Worm (Caenorhabditis elegans) whole organism, L2 larva: ENCODE data around the gene swsn-4.

ENCODE experiments used
- C34F6.9 ChIP-seq: fragments of 150-350 bp; optimal IDR thresholded peaks from 2 replicates; lab custom pipeline; 2014; ENCODE audit warnings: missing biosample characterization, missing genetic modification characterization
- F13H6.1 ChIP-seq: sonication (generic microtip); optimal IDR thresholded peaks from 2 replicates; lab custom pipeline; 2016; ENCODE audit warnings: missing genetic modification characterization, missing compliant biosample characterization
- R02D3.7 ChIP-seq: fragments of 150-350 bp; optimal IDR thresholded peaks from 2 replicates; lab custom pipeline; 2014; ENCODE audit warnings: missing biosample characterization, missing genetic modification characterization
- Y55F3AM.14 ChIP-seq: fragments of 200-800 bp; sonication (Bioruptor generic); optimal IDR thresholded peaks from 2 replicates; lab custom pipeline; 2018; ENCODE audit warnings: mild to moderate bottlenecking, missing genetic modification characterization, missing compliant biosample characterization
- ZK546.5 ChIP-seq: sonication (generic microtip); optimal IDR thresholded peaks from 2 replicates; lab custom pipeline; 2017; ENCODE audit warnings: missing biosample characterization, missing genetic modification characterization
- aly-2 ChIP-seq: fragments of 150-350 bp; optimal IDR thresholded peaks from 2 replicates; lab custom pipeline; 2014; ENCODE audit warnings: missing biosample characterization, missing genetic modification characterization
- ama-1 ChIP-seq: fragments of 150-350 bp; optimal IDR thresholded peaks from 2 replicates; lab custom pipeline; 2018; ENCODE audit warnings: inconsistent platforms
- blmp-1 ChIP-seq: sonication (generic microtip); optimal IDR thresholded peaks from 2 replicates; lab custom pipeline; 2017; ENCODE audit warnings: missing genetic modification characterization, mild to moderate bottlenecking, missing compliant biosample characterization, antibody characterized with exemption, moderate library complexity; ENCODE audit not compliant: insufficient read depth
- ceh-16 ChIP-seq: fragments of 150-350 bp; optimal IDR thresholded peaks from 2 replicates; lab custom pipeline; 2014; ENCODE audit warnings: missing biosample characterization, missing genetic modification characterization
- ceh-82 ChIP-seq: fragments of 150-350 bp; optimal IDR thresholded peaks from 2 replicates; lab custom pipeline; 2014; ENCODE audit warnings: missing biosample characterization, missing genetic modification characterization
- crh-2 ChIP-seq: sonication (generic microtip); optimal IDR thresholded peaks from 2 replicates; lab custom pipeline; 2017; ENCODE audit warnings: missing biosample characterization, missing genetic modification characterization
- dmd-4 ChIP-seq: sonication (generic microtip); optimal IDR thresholded peaks from 2 replicates; lab custom pipeline; 2017; ENCODE audit warnings: missing biosample characterization, missing genetic modification characterization
- egl-27 ChIP-seq: sonication (generic microtip); optimal IDR thresholded peaks from 3 replicates; lab custom pipeline; 2017; ENCODE audit warnings: missing biosample characterization, missing genetic modification reagents, missing genetic modification characterization
- elt-1 ChIP-seq: fragments of 150-350 bp; optimal IDR thresholded peaks from 2 replicates; lab custom pipeline; 2014; ENCODE audit warnings: missing biosample characterization, missing genetic modification characterization
- elt-3 ChIP-seq: sonication (generic microtip); optimal IDR thresholded peaks from 2 replicates; lab custom pipeline; 2017; ENCODE audit warnings: missing biosample characterization, missing genetic modification characterization
- fos-1 ChIP-seq: fragments of 150-350 bp; optimal IDR thresholded peaks from 2 replicates; lab custom pipeline; 2014; ENCODE audit warnings: missing biosample characterization, missing genetic modification characterization
- gmeb-1 ChIP-seq: fragments of 150-350 bp; optimal IDR thresholded peaks from 2 replicates; lab custom pipeline; 2014; ENCODE audit warnings: missing biosample characterization, missing genetic modification characterization
- lin-11 ChIP-seq: fragments of 150-350 bp; sonication (generic microtip); optimal IDR thresholded peaks from 2 replicates; lab custom pipeline; 2014; ENCODE audit warnings: missing biosample characterization, missing genetic modification characterization, inconsistent platforms, mixed read lengths
- lin-13 ChIP-seq: fragments of 150-350 bp; optimal IDR thresholded peaks from 2 replicates; lab custom pipeline; 2014; ENCODE audit warnings: missing biosample characterization, missing genetic modification reagents, missing genetic modification characterization
- lin-39 ChIP-seq: fragments of 150-350 bp; optimal IDR thresholded peaks from 2 replicates; lab custom pipeline; 2014; ENCODE audit warnings: missing biosample characterization, missing genetic modification reagents, missing genetic modification characterization
- lsy-2 ChIP-seq, 2 experiments: fragments of 150-350 bp in 1 of 2; sonication (generic microtip) in 1 of 2; optimal IDR thresholded peaks; 2 replicates each; lab custom pipeline; 2014 to 2017; ENCODE audit warnings: missing biosample characterization in 2 of 2, missing genetic modification characterization in 2 of 2
- mab-5 ChIP-seq: fragments of 150-350 bp; optimal IDR thresholded peaks from 2 replicates; lab custom pipeline; 2014; ENCODE audit warnings: missing biosample characterization, missing genetic modification characterization
- mbf-1 ChIP-seq: sonication (generic microtip); optimal IDR thresholded peaks from 2 replicates; lab custom pipeline; 2017; ENCODE audit warnings: missing biosample characterization, missing genetic modification characterization
- mdl-1 ChIP-seq, 2 experiments: fragments of 150-350 bp in 1 of 2; sonication (generic microtip) in 1 of 2; optimal IDR thresholded peaks; 2 replicates each; lab custom pipeline; 2017; ENCODE audit warnings: missing biosample characterization in 2 of 2, missing genetic modification characterization in 2 of 2
- nhr-10 ChIP-seq: sonication (generic microtip); optimal IDR thresholded peaks from 2 replicates; lab custom pipeline; 2017; ENCODE audit warnings: missing biosample characterization, missing genetic modification characterization
- nhr-11 ChIP-seq: fragments of 150-350 bp; optimal IDR thresholded peaks from 2 replicates; lab custom pipeline; 2014; ENCODE audit warnings: missing biosample characterization, missing genetic modification characterization
- nhr-12 ChIP-seq: fragments of 150-350 bp; optimal IDR thresholded peaks from 2 replicates; lab custom pipeline; 2014; ENCODE audit warnings: missing biosample characterization, missing genetic modification characterization
- nhr-129 ChIP-seq: fragments of 150-350 bp; optimal IDR thresholded peaks from 2 replicates; lab custom pipeline; 2014; ENCODE audit warnings: missing biosample characterization, missing genetic modification characterization
- nhr-21 ChIP-seq: fragments of 150-350 bp; optimal IDR thresholded peaks from 2 replicates; lab custom pipeline; 2014; ENCODE audit warnings: missing biosample characterization, missing genetic modification characterization
- nhr-23 ChIP-seq: fragments of 150-350 bp; optimal IDR thresholded peaks from 2 replicates; lab custom pipeline; 2014; ENCODE audit warnings: missing biosample characterization, missing genetic modification reagents, missing genetic modification characterization
- nhr-237 ChIP-seq: fragments of 150-350 bp; optimal IDR thresholded peaks from 2 replicates; lab custom pipeline; 2014; ENCODE audit warnings: missing biosample characterization, missing genetic modification characterization
- nhr-25 ChIP-seq: fragments of 150-350 bp; sonication (generic microtip); optimal IDR thresholded peaks from 3 replicates; lab custom pipeline; 2014; ENCODE audit warnings: missing biosample characterization, missing genetic modification characterization
- nhr-6 ChIP-seq: fragments of 150-350 bp; optimal IDR thresholded peaks from 2 replicates; lab custom pipeline; 2014; ENCODE audit warnings: missing biosample characterization, missing genetic modification characterization
- nhr-77 ChIP-seq: fragments of 150-350 bp; optimal IDR thresholded peaks from 2 replicates; lab custom pipeline; 2014; ENCODE audit warnings: missing biosample characterization, missing genetic modification characterization
- peb-1 ChIP-seq: fragments of 150-350 bp; optimal IDR thresholded peaks from 2 replicates; lab custom pipeline; 2014; ENCODE audit warnings: missing biosample characterization, missing genetic modification characterization
- sem-4 ChIP-seq: fragments of 150-350 bp; optimal IDR thresholded peaks from 2 replicates; lab custom pipeline; 2014; ENCODE audit warnings: missing biosample characterization, missing genetic modification reagents, missing genetic modification characterization
- skn-1 ChIP-seq: sonication (generic microtip); optimal IDR thresholded peaks from 2 replicates; lab custom pipeline; 2017; ENCODE audit warnings: missing biosample characterization, missing genetic modification characterization
- sma-3 ChIP-seq: sonication (generic microtip); optimal IDR thresholded peaks from 2 replicates; lab custom pipeline; 2016; ENCODE audit warnings: missing genetic modification reagents, missing genetic modification characterization, missing compliant biosample characterization
- sma-9 ChIP-seq, 2 experiments: fragments of 150-350 bp in 1 of 2; sonication (generic microtip) in 1 of 2; optimal IDR thresholded peaks; 2 replicates each; lab custom pipeline; 2014 to 2016; ENCODE audit warnings: missing genetic modification characterization in 2 of 2, mild to moderate bottlenecking in 1 of 2, missing biosample characterization in 1 of 2, missing compliant biosample characterization in 1 of 2, missing genetic modification reagents in 1 of 2, moderate library complexity in 1 of 2
- snpc-4 ChIP-seq: fragments of 150-350 bp; optimal IDR thresholded peaks from 2 replicates; lab custom pipeline; 2014; ENCODE audit warnings: missing biosample characterization, missing genetic modification characterization
- unc-39 ChIP-seq: fragments of 150-350 bp; optimal IDR thresholded peaks from 2 replicates; lab custom pipeline; 2014; ENCODE audit warnings: missing biosample characterization, missing genetic modification characterization
- unc-55 ChIP-seq: fragments of 150-350 bp; sonication (generic microtip); optimal IDR thresholded peaks from 3 replicates; lab custom pipeline; 2014; ENCODE audit warnings: missing biosample characterization, missing genetic modification reagents, missing genetic modification characterization
- unc-62 ChIP-seq: fragments of 150-350 bp; optimal IDR thresholded peaks from 2 replicates; lab custom pipeline; 2014; ENCODE audit warnings: missing biosample characterization, missing genetic modification reagents, missing genetic modification characterization
- zag-1 ChIP-seq: fragments of 150-350 bp; optimal IDR thresholded peaks from 2 replicates; lab custom pipeline; 2014; ENCODE audit warnings: missing biosample characterization, missing genetic modification characterization
- ztf-1 ChIP-seq: fragments of 200-800 bp; sonication (Bioruptor generic); conservative IDR thresholded peaks from 2 replicates; pipeline ENCODE4 v1.3.6; 2022; ENCODE audit warnings: missing genetic modification characterization, missing compliant biosample characterization
- ztf-11 ChIP-seq: sonication (generic microtip); optimal IDR thresholded peaks from 2 replicates; lab custom pipeline; 2017; ENCODE audit warnings: missing biosample characterization, missing genetic modification characterization
- ztf-4 ChIP-seq: fragments of 150-350 bp; optimal IDR thresholded peaks from 2 replicates; lab custom pipeline; 2014; ENCODE audit warnings: missing biosample characterization, missing genetic modification characterization

swsn-4 gene

ce11 chrIV:11111898-11112297 lies 13.9 kb upstream of the swsn-4 start:
- no peak for TF ChIP-seq zag-1
- TF ChIP-seq crh-2 (tag; lab: Kevin White, UChicago) = peak; percentile 49
- TF ChIP-seq nhr-77 = no peak
- TF ChIP-seq nhr-129 (tag; lab: Kevin White, UChicago) = peak; percentile 44
- peak in 1 of 2 experiments; percentile 21 for TF ChIP-seq lsy-2 (tag; optimal IDR thresholded peaks at IDR 0.05; lab: Kevin White, UChicago)
- TF ChIP-seq, all 48 proteins: peak for 3

- no peak for TF ChIP-seq nhr-11 (tag; lab: Kevin White, UChicago)
- no peak for TF ChIP-seq Y55F3AM.14 (GFP tag; lab: Kevin White, UChicago)
- TF ChIP-seq C34F6.9 = no peak
- no peak for TF ChIP-seq ZK546.5 (tag; lab: Kevin White, UChicago)
- no peak for TF ChIP-seq dmd-4 (tag; lab: Kevin White, UChicago)
- no peak for TF ChIP-seq nhr-12 (tag; lab: Kevin White, UChicago)
Observed at ce11 chrIV:11112641-11113040, 13.2 kb upstream of the swsn-4 start, which contains the start of gene clc-9. TSS of gene clc-9 (plus strand) at chrIV:11112941.

ce11 chrIV:11118837-11119491 lies 6.9 kb upstream of the swsn-4 start, which contains the start of the genes imp-2 and enpl-1:
TSS of gene imp-2 (minus strand) at chrIV:11118887.
TSS of gene enpl-1 (plus strand) at chrIV:11119298.
- TF ChIP-seq nhr-11 (tag; lab: Kevin White, UChicago) (no peak), skn-1 (tag; lab: Kevin White, UChicago) (no peak), lin-13 (GFP tag; lab: Kevin White, UChicago) (peak; percentile 88), mab-5 (tag; lab: Kevin White, UChicago) (peak; percentile 89), R02D3.7 (tag; lab: Kevin White, UChicago) (no peak), nhr-129 (tag; lab: Kevin White, UChicago) (peak; percentile 94), nhr-25 (tag; lab: Kevin White, UChicago) (peak; percentile 78), unc-62 (no peak), nhr-237 (peak; percentile 21), gmeb-1 (peak; percentile 85), nhr-77 (peak; percentile 62), peb-1 (tag; lab: Kevin White, UChicago) (no peak), ztf-11 (tag; lab: Kevin White, UChicago) (no peak), lsy-2 (tag; optimal IDR thresholded peaks at IDR 0.05; lab: Kevin White, UChicago) (peak; percentile 90 to 96), lin-39 (tag; lab: Kevin White, UChicago) (no peak), unc-55 (GFP tag; lab: Kevin White, UChicago) (peak; percentile 92), ZK546.5 (tag; lab: Kevin White, UChicago) (peak; percentile 34), nhr-23 (tag; lab: Kevin White, UChicago) (peak; percentile 25), ceh-82 (tag; lab: Kevin White, UChicago) (no peak), zag-1 (peak; percentile 98), nhr-12 (tag; lab: Kevin White, UChicago) (no peak), snpc-4 (tag; lab: Kevin White, UChicago) (peak; percentile 34), fos-1 (tag; lab: Kevin White, UChicago) (peak; percentile 86), ztf-4 (peak; percentile 69), nhr-6 (tag; lab: Kevin White, UChicago) (peak; percentile 71), F13H6.1 (tag; lab: Kevin White, UChicago) (peak; percentile 91), ceh-16 (tag; lab: Kevin White, UChicago) (peak; percentile 31), aly-2 (no peak), ztf-1 (GFP tag; lab: Robert Waterston, UW) (no peak), nhr-10 (tag; lab: Kevin White, UChicago) (peak; percentile 43), nhr-21 (peak; percentile 83), ama-1 (no peak), sem-4 (peak; percentile 74), sma-3 (GFP tag; lab: Kevin White, UChicago) (peak; percentile 89), elt-3 (tag; lab: Kevin White, UChicago) (no peak), sma-9 (GFP tag; optimal IDR thresholded peaks at IDR 0.05; lab: Kevin White, UChicago) (peak; percentile 81), sma-9 (tag; optimal IDR thresholded peaks at IDR 0.05; lab: Kevin White, UChicago) (no peak), mbf-1 (tag; lab: Kevin White, UChicago) (no peak), unc-39 (tag; lab: Kevin White, UChicago) (no peak), crh-2 (tag; lab: Kevin White, UChicago) (peak; percentile 98), C34F6.9 (peak; percentile 89), blmp-1 (tag; lab: Kevin White, UChicago) (peak; percentile 10), egl-27 (peak; percentile 82), dmd-4 (tag; lab: Kevin White, UChicago) (no peak), mdl-1 (tag; optimal IDR thresholded peaks at IDR 0.05; lab: Kevin White, UChicago) (peak; percentile 70 to 97), lin-11 (peak; percentile 93), Y55F3AM.14 (GFP tag; lab: Kevin White, UChicago) (peak; percentile 34), elt-1 (tag; lab: Kevin White, UChicago) (no peak)
